Fruit fly (Drosophila melanogaster) whole organism, embryonic: ENCODE results near the gene CG12279.
A peak's percentile ranks its signal among the peaks of the same experiment; 100 is the strongest.

ENCODE experiments used
- BEAF-32 ChIP-seq: fragments of 200-800 bp; sonication (Bioruptor generic); optimal IDR thresholded peaks from 3 replicates; lab custom pipeline; 2017; ENCODE audit warnings: missing biosample characterization, missing genetic modification characterization, mild to moderate bottlenecking, moderate library complexity, missing genetic modification reagents
- Bdp1 ChIP-seq: fragments of 200-800 bp; sonication (Bioruptor generic); optimal IDR thresholded peaks from 3 replicates; lab custom pipeline; 2016; ENCODE audit warnings: missing biosample characterization, missing genetic modification characterization
- BtbVII ChIP-seq: fragments of 200-800 bp; sonication (Bioruptor generic); optimal IDR thresholded peaks from 3 replicates; lab custom pipeline; 2017; ENCODE audit warnings: missing biosample characterization, mild to moderate bottlenecking, missing genetic modification characterization
- CG10267 ChIP-seq: fragments of 200-800 bp; sonication (Bioruptor generic); optimal IDR thresholded peaks from 2 replicates; lab custom pipeline; 2018; ENCODE audit warnings: missing biosample characterization, mild to moderate bottlenecking, missing genetic modification characterization, moderate library complexity
- CG10543 ChIP-seq: fragments of 200-800 bp; sonication (Bioruptor generic); optimal IDR thresholded peaks from 3 replicates; lab custom pipeline; 2017; ENCODE audit warnings: missing biosample characterization, mild to moderate bottlenecking, missing genetic modification characterization, moderate library complexity
- CG10979 ChIP-seq: fragments of 200-800 bp; sonication (Bioruptor generic); optimal IDR thresholded peaks from 2 replicates; lab custom pipeline; 2018; ENCODE audit warnings: missing biosample characterization, mild to moderate bottlenecking, missing genetic modification characterization, moderate library complexity
- CG11398 ChIP-seq: fragments of 200-800 bp; sonication (Bioruptor generic); optimal IDR thresholded peaks from 2 replicates; lab custom pipeline; 2016; ENCODE audit warnings: missing biosample characterization, missing genetic modification characterization
- CG12769 ChIP-seq: fragments of 200-800 bp; sonication (Bioruptor generic); optimal IDR thresholded peaks from 2 replicates; lab custom pipeline; 2019; ENCODE audit warnings: missing biosample characterization, mild to moderate bottlenecking, missing genetic modification characterization, moderate library complexity
- CG14710 ChIP-seq: fragments of 200-800 bp; sonication (Bioruptor generic); optimal IDR thresholded peaks from 3 replicates; lab custom pipeline; 2019; ENCODE audit warnings: missing biosample characterization, mild to moderate bottlenecking, missing genetic modification characterization, moderate library complexity
- CG18262 ChIP-seq: fragments of 200-800 bp; optimal IDR thresholded peaks from 3 replicates; lab custom pipeline; 2019; ENCODE audit warnings: missing biosample characterization, mild to moderate bottlenecking, missing genetic modification characterization, moderate library complexity
- CG33213 ChIP-seq: fragments of 200-800 bp; sonication (Bioruptor generic); optimal IDR thresholded peaks from 3 replicates; lab custom pipeline; 2016; ENCODE audit warnings: missing biosample characterization, missing genetic modification characterization
- CG34376 ChIP-seq: fragments of 200-800 bp; sonication (Bioruptor generic); optimal IDR thresholded peaks from 2 replicates; lab custom pipeline; 2018; ENCODE audit warnings: missing biosample characterization, mild to moderate bottlenecking, missing genetic modification characterization
- CG9609 ChIP-seq: fragments of 200-800 bp; sonication (Bioruptor generic); optimal IDR thresholded peaks from 3 replicates; lab custom pipeline; 2016; ENCODE audit warnings: missing biosample characterization, missing genetic modification characterization
- CG9797 ChIP-seq: fragments of 200-800 bp; sonication (Bioruptor generic); optimal IDR thresholded peaks from 3 replicates; lab custom pipeline; 2018; ENCODE audit warnings: missing biosample characterization, mild to moderate bottlenecking, missing genetic modification characterization
- CoRest ChIP-seq: fragments of 200-800 bp; sonication (Bioruptor generic); optimal IDR thresholded peaks from 3 replicates; lab custom pipeline; 2018; ENCODE audit warnings: missing biosample characterization, mild to moderate bottlenecking, missing genetic modification characterization, moderate library complexity
- CrebB ChIP-seq: fragments of 200-800 bp; sonication (Bioruptor generic); optimal IDR thresholded peaks from 3 replicates; lab custom pipeline; 2018; ENCODE audit warnings: missing biosample characterization, mild to moderate bottlenecking, missing genetic modification characterization
- Doc3 ChIP-seq: fragments of 200-800 bp; sonication (Bioruptor generic); IDR thresholded peaks from 3 replicates; pipeline ENCODE4 v1.3.6; 2022; ENCODE audit warnings: missing biosample characterization, missing genetic modification characterization; ENCODE audit not compliant: partially characterized antibody
- HLH3B ChIP-seq: fragments of 200-800 bp; sonication (Bioruptor generic); IDR thresholded peaks from 2 replicates; pipeline ENCODE4 v1.3.6; 2022; ENCODE audit warnings: missing biosample characterization, missing genetic modification characterization
- HLH4C ChIP-seq: fragments of 200-800 bp; sonication (Bioruptor generic); IDR thresholded peaks from 3 replicates; pipeline ENCODE4 v1.3.6; 2022; ENCODE audit warnings: missing biosample characterization, missing genetic modification characterization; ENCODE audit not compliant: partially characterized antibody
- HLH54F ChIP-seq: fragments of 200-800 bp; sonication (Bioruptor generic); optimal IDR thresholded peaks from 3 replicates; lab custom pipeline; 2016; ENCODE audit warnings: missing biosample characterization, missing genetic modification characterization
- Hand ChIP-seq: fragments of 200-800 bp; sonication (Bioruptor generic); optimal IDR thresholded peaks from 2 replicates; lab custom pipeline; 2017; ENCODE audit warnings: mild to moderate bottlenecking, missing biosample characterization, missing genetic modification reagents, missing genetic modification characterization
- Hmr ChIP-seq: fragments of 200-800 bp; sonication (Bioruptor generic); optimal IDR thresholded peaks from 3 replicates; lab custom pipeline; 2017; ENCODE audit warnings: mild to moderate bottlenecking, missing biosample characterization, missing genetic modification reagents, missing genetic modification characterization
- Hr3 ChIP-seq: fragments of 200-800 bp; sonication (Bioruptor generic); optimal IDR thresholded peaks from 3 replicates; lab custom pipeline; 2016; ENCODE audit warnings: missing biosample characterization, missing genetic modification characterization
- Nf-YC ChIP-seq: fragments of 200-800 bp; optimal IDR thresholded peaks from 3 replicates; lab custom pipeline; 2019; ENCODE audit warnings: missing biosample characterization, mild to moderate bottlenecking, missing genetic modification characterization, moderate library complexity
- Ptx1 ChIP-seq: fragments of 200-800 bp; sonication (Bioruptor generic); IDR thresholded peaks from 2 replicates; pipeline ENCODE4 v1.3.6; 2022; ENCODE audit warnings: missing biosample characterization, missing genetic modification characterization
- Sin3A ChIP-seq: fragments of >200 bp; optimal IDR thresholded peaks from 2 replicates; lab custom pipeline; 2018
- Sry-δ ChIP-seq: fragments of 200-800 bp; sonication (Bioruptor generic); optimal IDR thresholded peaks from 2 replicates; lab custom pipeline; 2016; ENCODE audit warnings: missing biosample characterization, missing genetic modification characterization
- Xbp1 ChIP-seq: fragments of 200-800 bp; sonication (Bioruptor generic); optimal IDR thresholded peaks from 3 replicates; lab custom pipeline; 2016; ENCODE audit warnings: missing biosample characterization, mild to moderate bottlenecking, missing genetic modification characterization
- caup ChIP-seq: fragments of 200-800 bp; sonication (Bioruptor generic); optimal IDR thresholded peaks from 3 replicates; lab custom pipeline; 2017; ENCODE audit warnings: missing biosample characterization, mild to moderate bottlenecking, missing genetic modification characterization, moderate library complexity; ENCODE audit not compliant: severe bottlenecking
- chm ChIP-seq: fragments of 200-800 bp; sonication (Bioruptor generic); IDR thresholded peaks from 2 replicates; pipeline ENCODE4 v1.3.6; 2022; ENCODE audit warnings: missing biosample characterization, missing genetic modification characterization
- fru ChIP-seq: fragments of >200 bp; optimal IDR thresholded peaks from 2 replicates; lab custom pipeline; 2017
- ftz-f1 ChIP-seq: fragments of 200-800 bp; sonication (Bioruptor generic); optimal IDR thresholded peaks from 2 replicates; lab custom pipeline; 2016; ENCODE audit warnings: missing biosample characterization, missing genetic modification characterization
- gcm2 ChIP-seq: fragments of 200-800 bp; sonication (Bioruptor generic); optimal IDR thresholded peaks from 2 replicates; lab custom pipeline; 2016; ENCODE audit warnings: missing biosample characterization, missing genetic modification characterization
- grau ChIP-seq: fragments of 200-800 bp; optimal IDR thresholded peaks from 3 replicates; lab custom pipeline; 2019; ENCODE audit warnings: missing biosample characterization, mild to moderate bottlenecking, missing genetic modification characterization, moderate library complexity
- jumu ChIP-seq: fragments of 200-800 bp; sonication (Bioruptor generic); optimal IDR thresholded peaks from 3 replicates; lab custom pipeline; 2016; ENCODE audit warnings: missing biosample characterization, missing genetic modification characterization
- knrl ChIP-seq: fragments of 200-800 bp; sonication (Bioruptor generic); IDR thresholded peaks from 3 replicates; pipeline ENCODE4 v1.3.6; 2022; ENCODE audit warnings: missing biosample characterization, missing genetic modification characterization; ENCODE audit not compliant: partially characterized antibody
- lilli ChIP-seq: fragments of 200-800 bp; sonication (Bioruptor generic); optimal IDR thresholded peaks from 3 replicates; lab custom pipeline; 2016; ENCODE audit warnings: missing biosample characterization, missing genetic modification characterization
- nerfin-2 ChIP-seq: fragments of 200-800 bp; sonication (Bioruptor generic); IDR thresholded peaks from 2 replicates; pipeline ENCODE4 v1.3.6; 2022; ENCODE audit warnings: missing biosample characterization, missing genetic modification characterization; ENCODE audit not compliant: partially characterized antibody
- pita ChIP-seq: fragments of 200-800 bp; sonication (Bioruptor generic); optimal IDR thresholded peaks from 2 replicates; lab custom pipeline; 2017; ENCODE audit warnings: missing biosample characterization, mild to moderate bottlenecking, missing genetic modification characterization
- prd ChIP-seq, 3 experiments: fragments of >200 bp in 2 of 3; fragments of 200-800 bp in 1 of 3; sonication (Bioruptor generic) in 1 of 3; optimal IDR thresholded peaks in 2 of 3; IDR thresholded peaks in 1 of 3; 2 replicates in 2 of 3; 3 replicates in 1 of 3; pipeline versions ENCODE4 v1.3.6 to Lab custom; 2017 to 2022; ENCODE audit warnings: missing biosample characterization in 1 of 3, missing genetic modification characterization in 1 of 3
- rib ChIP-seq: fragments of 200-800 bp; sonication (Bioruptor generic); IDR thresholded peaks from 2 replicates; pipeline ENCODE4 v1.3.6; 2022; ENCODE audit warnings: missing biosample characterization, missing genetic modification characterization
- sima ChIP-seq: fragments of 200-800 bp; sonication (Bioruptor generic); optimal IDR thresholded peaks from 2 replicates; lab custom pipeline; 2016; ENCODE audit warnings: missing biosample characterization, missing genetic modification characterization
- sqz ChIP-seq: fragments of 200-800 bp; sonication (Bioruptor generic); optimal IDR thresholded peaks from 3 replicates; lab custom pipeline; 2018; ENCODE audit warnings: missing biosample characterization, mild to moderate bottlenecking, missing genetic modification characterization
- stwl ChIP-seq: fragments of 200-800 bp; sonication (Bioruptor generic); optimal IDR thresholded peaks from 3 replicates; lab custom pipeline; 2018; ENCODE audit warnings: missing biosample characterization, mild to moderate bottlenecking, missing genetic modification characterization, moderate library complexity
- tll ChIP-seq, 2 experiments: fragments of 200-800 bp in 1 of 2; fragments of >200 bp in 1 of 2; sonication (Bioruptor generic) in 1 of 2; optimal IDR thresholded peaks; 2 replicates each; lab custom pipeline; 2017 to 2019; ENCODE audit warnings: missing biosample characterization in 2 of 2, missing genetic modification characterization in 2 of 2, mild to moderate bottlenecking in 1 of 2, moderate library complexity in 1 of 2
- vnd ChIP-seq: fragments of 200-800 bp; sonication (Bioruptor generic); IDR thresholded peaks from 3 replicates; pipeline ENCODE4 v1.3.6; 2022; ENCODE audit warnings: missing biosample characterization, missing genetic modification characterization; ENCODE audit not compliant: partially characterized antibody
- wdn ChIP-seq: fragments of 200-800 bp; sonication (Bioruptor generic); IDR thresholded peaks from 2 replicates; pipeline ENCODE4 v1.3.6; 2022; ENCODE audit warnings: missing biosample characterization, missing genetic modification characterization
- z ChIP-seq: fragments of 200-800 bp; sonication (Bioruptor generic); IDR thresholded peaks from 3 replicates; pipeline ENCODE4 v1.3.6; 2022; ENCODE audit warnings: missing biosample characterization, missing genetic modification characterization
- zf30C ChIP-seq: fragments of 200-800 bp; sonication (Bioruptor generic); optimal IDR thresholded peaks from 3 replicates; lab custom pipeline; 2018; ENCODE audit warnings: missing biosample characterization, mild to moderate bottlenecking, missing genetic modification characterization

The CG12279 gene

DNA sequence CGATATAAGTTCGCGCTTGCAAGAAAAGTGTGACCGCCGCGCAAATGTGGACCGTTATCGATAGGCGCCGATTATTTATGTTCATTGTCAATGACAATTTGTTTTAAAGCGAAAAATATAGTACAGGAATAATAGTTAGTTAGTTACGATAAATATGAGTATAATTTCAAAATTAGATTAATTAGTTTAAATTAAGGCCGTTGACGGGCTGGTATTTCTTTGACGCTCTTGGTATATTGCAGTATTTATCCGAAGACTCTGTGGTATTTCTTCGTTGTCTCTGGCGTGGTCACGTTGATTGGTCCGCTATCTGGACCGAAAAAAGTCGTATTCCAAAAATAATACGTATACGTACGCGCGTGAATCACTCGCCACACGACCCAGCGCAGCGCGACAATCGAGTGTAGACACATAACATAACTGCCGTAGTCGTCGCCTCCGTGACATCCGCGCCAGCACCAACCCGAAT, 7.3 kb upstream of the CG12279 start:
- TF ChIP-seq CG12769 (tag; lab: Kevin White, UChicago) (no peak), chm (GFP tag; lab: Robert Waterston, UW) (peak; percentile 21; the same call in 1 of the 2 replicates), pita (GFP tag; lab: Kevin White, UChicago) (no peak), Xbp1 (GFP tag; lab: Kevin White, UChicago) (no peak), knrl (GFP tag; lab: Robert Waterston, UW) (peak; percentile 60), CrebB (peak; percentile 4), CG14710 (tag; lab: Kevin White, UChicago) (peak; percentile 65), Ptx1 (GFP tag; lab: Robert Waterston, UW) (no peak), CG34376 (GFP tag; lab: Kevin White, UChicago) (peak; percentile 37), BEAF-32 (GFP tag; lab: Kevin White, UChicago) (peak; percentile 78), Bdp1 (GFP tag; lab: Kevin White, UChicago) (no peak), wdn (GFP tag; lab: Robert Waterston, UW) (no peak), CG10267 (peak; percentile 59), Nf-YC (tag; lab: Kevin White, UChicago) (peak; percentile 58), jumu (no peak), lilli (GFP tag; lab: Kevin White, UChicago) (peak; percentile 19), HLH54F (GFP tag; lab: Kevin White, UChicago) (no peak), CG33213 (peak; percentile 32), grau (tag; lab: Kevin White, UChicago) (peak; percentile 21), sqz (no peak), CG10979 (peak; percentile 28), fru (lab: Kevin White, UChicago) (no peak), Sin3A (lab: Kevin White, UChicago) (peak; percentile 94), CG11398 (GFP tag; lab: Kevin White, UChicago) (no peak), caup (GFP tag; lab: Kevin White, UChicago) (peak; percentile 41), HLH4C (GFP tag; lab: Robert Waterston, UW) (peak; percentile 63; the same call in 2 of the 3 replicates), HLH3B (GFP tag; lab: Robert Waterston, UW) (no peak), gcm2 (GFP tag; lab: Kevin White, UChicago) (no peak), prd (optimal IDR thresholded peaks at IDR 0.05; lab: Kevin White, UChicago) (no peak), prd (GFP tag; IDR thresholded peaks at IDR 0.05; lab: Robert Waterston, UW) (no peak), z (no peak), CG18262 (tag; lab: Kevin White, UChicago) (peak; percentile 5), CG9797 (GFP tag; lab: Kevin White, UChicago) (peak; percentile 99), ftz-f1 (GFP tag; lab: Kevin White, UChicago) (no peak), Sry-δ (GFP tag; lab: Kevin White, UChicago) (peak; percentile 57), vnd (GFP tag; lab: Robert Waterston, UW) (peak; percentile 48; the same call in 1 of the 3 replicates), stwl (tag; lab: Kevin White, UChicago) (peak; percentile 64), rib (GFP tag; lab: Robert Waterston, UW) (no peak), nerfin-2 (GFP tag; lab: Robert Waterston, UW) (no peak), Hand (GFP tag; lab: Kevin White, UChicago) (no peak), tll (GFP tag; optimal IDR thresholded peaks at IDR 0.05; lab: Kevin White, UChicago) (peak in 1 of 2 experiments; percentile 2), sima (GFP tag; lab: Kevin White, UChicago) (no peak), Hr3 (GFP tag; lab: Kevin White, UChicago) (no peak), CoRest (tag; lab: Kevin White, UChicago) (peak; percentile 24), Hmr (GFP tag; lab: Kevin White, UChicago) (peak; percentile 6), CG10543 (GFP tag; lab: Kevin White, UChicago) (peak; percentile 16), Doc3 (peak; percentile 50; the same call in 1 of the 3 replicates), CG9609 (no peak), zf30C (GFP tag; lab: Kevin White, UChicago) (no peak), BtbVII (GFP tag; lab: Kevin White, UChicago) (peak; percentile 16)
